Fruit fly (Drosophila melanogaster) whole organism, wandering third instar larva: ENCODE data around the gene gkt.

Source experiments
- Dfd ChIP-seq: fragments of >200 bp; optimal IDR thresholded peaks from 2 replicates; lab custom pipeline; 2017; ENCODE audit warnings: missing biosample characterization, missing genetic modification characterization
- ey ChIP-seq: fragments of 200-800 bp; sonication (Bioruptor generic); optimal IDR thresholded peaks from 2 replicates; lab custom pipeline; 2016; ENCODE audit warnings: missing biosample characterization, missing genetic modification characterization

DNA sequence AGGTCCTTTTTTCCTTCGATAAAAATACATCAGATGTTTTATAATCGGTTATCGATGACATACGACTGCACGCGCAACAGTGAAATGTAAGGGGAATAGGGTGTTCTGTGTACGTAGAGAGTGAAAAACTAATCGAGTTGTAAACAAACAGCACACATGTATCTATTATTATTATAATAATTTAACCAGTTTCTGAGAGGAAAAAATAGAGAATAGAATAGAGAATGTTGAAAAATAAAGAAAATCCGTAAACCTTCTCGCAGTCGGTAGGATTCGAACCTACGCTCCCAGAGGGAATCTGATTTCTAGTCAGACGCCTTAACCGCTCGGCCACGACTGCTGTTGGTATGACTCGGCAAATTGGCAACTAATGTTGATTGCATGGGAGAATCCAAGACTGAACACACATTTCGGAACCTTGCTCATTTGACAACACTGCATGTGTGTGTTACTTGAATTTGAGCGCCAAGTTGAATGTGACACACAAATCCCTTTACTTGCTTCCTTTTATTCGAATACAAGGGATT, 13.1 kb downstream of the gkt start:
- TF ChIP-seq ey (no peak), Dfd (no peak)
